Fruit fly (Drosophila melanogaster) whole organism, embryonic: Measurements from ENCODE around the gene Pdcd4.
A peak's percentile ranks its signal among the peaks of the same experiment; 100 is the strongest.

Experiments used
- CG10543 ChIP-seq: fragments of 200-800 bp; sonication (Bioruptor generic); optimal IDR thresholded peaks from 3 replicates; lab custom pipeline; 2017; ENCODE audit warnings: missing biosample characterization, mild to moderate bottlenecking, missing genetic modification characterization, moderate library complexity
- CG10565 ChIP-seq: fragments of 200-800 bp; sonication (Bioruptor generic); optimal IDR thresholded peaks from 3 replicates; lab custom pipeline; 2016; ENCODE audit warnings: missing biosample characterization, mild to moderate bottlenecking, missing genetic modification characterization
- CG10979 ChIP-seq: fragments of 200-800 bp; sonication (Bioruptor generic); optimal IDR thresholded peaks from 2 replicates; lab custom pipeline; 2018; ENCODE audit warnings: missing biosample characterization, mild to moderate bottlenecking, missing genetic modification characterization, moderate library complexity
- CG11398 ChIP-seq: fragments of 200-800 bp; sonication (Bioruptor generic); optimal IDR thresholded peaks from 2 replicates; lab custom pipeline; 2016; ENCODE audit warnings: missing biosample characterization, missing genetic modification characterization
- CG11723 ChIP-seq: fragments of 200-800 bp; sonication (Bioruptor generic); optimal IDR thresholded peaks from 2 replicates; lab custom pipeline; 2017; ENCODE audit warnings: missing biosample characterization, mild to moderate bottlenecking, missing genetic modification characterization
- CG13424 ChIP-seq: fragments of 200-800 bp; sonication (Bioruptor generic); optimal IDR thresholded peaks from 2 replicates; lab custom pipeline; 2019; ENCODE audit warnings: missing biosample characterization, mild to moderate bottlenecking, missing genetic modification characterization, moderate library complexity
- CG18262 ChIP-seq: fragments of 200-800 bp; optimal IDR thresholded peaks from 3 replicates; lab custom pipeline; 2019; ENCODE audit warnings: missing biosample characterization, mild to moderate bottlenecking, missing genetic modification characterization, moderate library complexity
- CG18599 ChIP-seq: fragments of 200-800 bp; sonication (Bioruptor generic); optimal IDR thresholded peaks from 3 replicates; lab custom pipeline; 2017; ENCODE audit warnings: missing biosample characterization, missing genetic modification characterization, mild to moderate bottlenecking, moderate library complexity, missing genetic modification reagents
- CG18619 ChIP-seq: fragments of 200-800 bp; sonication (Bioruptor generic); optimal IDR thresholded peaks from 3 replicates; lab custom pipeline; 2017; ENCODE audit warnings: missing biosample characterization, mild to moderate bottlenecking, missing genetic modification characterization
- CG32772 ChIP-seq: fragments of 200-800 bp; sonication (Bioruptor generic); IDR thresholded peaks from 2 replicates; pipeline ENCODE4 v1.3.6; 2022; ENCODE audit warnings: missing biosample characterization, missing genetic modification characterization
- CG5245 ChIP-seq: fragments of 200-800 bp; sonication (Bioruptor generic); optimal IDR thresholded peaks from 3 replicates; lab custom pipeline; 2016; ENCODE audit warnings: missing biosample characterization, missing genetic modification characterization
- CG6175 ChIP-seq: fragments of 200-800 bp; sonication (Bioruptor generic); IDR thresholded peaks from 3 replicates; pipeline ENCODE4 v1.3.6; 2022; ENCODE audit warnings: missing biosample characterization, missing genetic modification characterization
- CG8281 ChIP-seq: fragments of 200-800 bp; sonication (Bioruptor generic); optimal IDR thresholded peaks from 2 replicates; lab custom pipeline; 2018; ENCODE audit warnings: missing biosample characterization, mild to moderate bottlenecking, missing genetic modification characterization, moderate library complexity
- CG8359 ChIP-seq: fragments of 200-800 bp; sonication (Bioruptor generic); optimal IDR thresholded peaks from 2 replicates; lab custom pipeline; 2017; ENCODE audit warnings: missing biosample characterization, mild to moderate bottlenecking, missing genetic modification characterization, borderline replicate concordance
- CG8478 ChIP-seq: fragments of >200 bp; optimal IDR thresholded peaks from 2 replicates; lab custom pipeline; 2018
- CG9437 ChIP-seq: fragments of 200-800 bp; sonication (Bioruptor generic); optimal IDR thresholded peaks from 2 replicates; lab custom pipeline; 2018; ENCODE audit warnings: missing biosample characterization, mild to moderate bottlenecking, missing genetic modification characterization
- CG9876 ChIP-seq: fragments of 200-800 bp; sonication (Bioruptor generic); optimal IDR thresholded peaks from 2 replicates; lab custom pipeline; 2016; ENCODE audit warnings: missing biosample characterization, missing genetic modification characterization
- Dfd ChIP-seq, 2 experiments: fragments of >200 bp; optimal IDR thresholded peaks; 2 replicates each; lab custom pipeline; 2017; ENCODE audit warnings: missing biosample characterization in 2 of 2, missing genetic modification characterization in 2 of 2
- Dll ChIP-seq: fragments of 200-800 bp; sonication (Bioruptor generic); IDR thresholded peaks from 4 replicates; pipeline ENCODE4 v1.3.6; 2022; ENCODE audit warnings: missing biosample characterization, missing genetic modification characterization; ENCODE audit not compliant: partially characterized antibody
- Eip74EF ChIP-seq, 2 experiments: fragments of 200-800 bp in 1 of 2; fragments of >200 bp in 1 of 2; sonication (Bioruptor generic) in 1 of 2; optimal IDR thresholded peaks; 2 replicates each; lab custom pipeline; 2017 to 2019; ENCODE audit warnings: missing biosample characterization in 2 of 2, missing genetic modification characterization in 2 of 2, mild to moderate bottlenecking in 1 of 2, moderate library complexity in 1 of 2
- Ets65A ChIP-seq: fragments of 200-800 bp; sonication (Bioruptor generic); peaks from one replicate; lab custom pipeline; 2016; ENCODE audit warnings: missing biosample characterization, missing genetic modification characterization
- Fer2 ChIP-seq: fragments of 200-800 bp; sonication (Bioruptor generic); optimal IDR thresholded peaks from 2 replicates; lab custom pipeline; 2018; ENCODE audit warnings: missing biosample characterization, mild to moderate bottlenecking, missing genetic modification characterization, moderate library complexity
- Fer3 ChIP-seq: fragments of 200-800 bp; sonication (Bioruptor generic); optimal IDR thresholded peaks from 2 replicates; lab custom pipeline; 2018; ENCODE audit warnings: missing biosample characterization, mild to moderate bottlenecking, missing genetic modification characterization, moderate library complexity
- H15 ChIP-seq: fragments of 200-800 bp; sonication (Bioruptor generic); IDR thresholded peaks from 3 replicates; pipeline ENCODE4 v1.3.6; 2022; ENCODE audit warnings: missing biosample characterization, missing genetic modification characterization
- Lpt ChIP-seq: fragments of >200 bp; optimal IDR thresholded peaks from 2 replicates; lab custom pipeline; 2018; ENCODE audit warnings: missing biosample characterization, missing genetic modification characterization
- Neu2 ChIP-seq: fragments of 200-800 bp; sonication (Bioruptor generic); optimal IDR thresholded peaks from 3 replicates; lab custom pipeline; 2016; ENCODE audit warnings: missing biosample characterization, missing genetic modification characterization, borderline replicate concordance
- Oli ChIP-seq: fragments of 200-800 bp; sonication (Bioruptor generic); optimal IDR thresholded peaks from 2 replicates; lab custom pipeline; 2018; ENCODE audit warnings: missing biosample characterization, mild to moderate bottlenecking, missing genetic modification characterization, moderate library complexity
- Ptx1 ChIP-seq: fragments of 200-800 bp; sonication (Bioruptor generic); IDR thresholded peaks from 2 replicates; pipeline ENCODE4 v1.3.6; 2022; ENCODE audit warnings: missing biosample characterization, missing genetic modification characterization
- Side ChIP-seq: fragments of 200-800 bp; sonication (Bioruptor generic); optimal IDR thresholded peaks from 2 replicates; lab custom pipeline; 2016; ENCODE audit warnings: missing biosample characterization, missing genetic modification characterization
- Ssrp ChIP-seq: fragments of 200-800 bp; sonication (Bioruptor generic); optimal IDR thresholded peaks from 2 replicates; lab custom pipeline; 2018; ENCODE audit warnings: missing biosample characterization, mild to moderate bottlenecking, missing genetic modification characterization, moderate library complexity
- Tbp ChIP-seq: fragments of >200 bp; optimal IDR thresholded peaks from 2 replicates; lab custom pipeline; 2018; ENCODE audit warnings: missing biosample characterization, missing genetic modification characterization
- al ChIP-seq: fragments of 200-800 bp; sonication (Bioruptor generic); IDR thresholded peaks from 2 replicates; pipeline ENCODE4 v1.3.6; 2022; ENCODE audit warnings: missing biosample characterization, missing genetic modification characterization
- az2 ChIP-seq: fragments of 200-800 bp; sonication (Bioruptor generic); optimal IDR thresholded peaks from 3 replicates; lab custom pipeline; 2016; ENCODE audit warnings: missing biosample characterization, missing genetic modification characterization
- btn ChIP-seq: fragments of 200-800 bp; sonication (Bioruptor generic); optimal IDR thresholded peaks from 2 replicates; lab custom pipeline; 2016; ENCODE audit warnings: missing biosample characterization, missing genetic modification characterization
- crol ChIP-seq: fragments of 200-800 bp; sonication (Bioruptor generic); IDR thresholded peaks from 2 replicates; pipeline ENCODE4 v1.3.6; 2022; ENCODE audit warnings: missing biosample characterization, missing genetic modification characterization
- dan ChIP-seq: fragments of 200-800 bp; sonication (Bioruptor generic); IDR thresholded peaks from 2 replicates; pipeline ENCODE4 v1.3.6; 2022; ENCODE audit warnings: missing biosample characterization, missing genetic modification characterization
- fd64A ChIP-seq: fragments of 200-800 bp; sonication (Bioruptor generic); optimal IDR thresholded peaks from 3 replicates; lab custom pipeline; 2018; ENCODE audit warnings: missing biosample characterization, mild to moderate bottlenecking, missing genetic modification characterization
- ftz-f1 ChIP-seq: fragments of 200-800 bp; sonication (Bioruptor generic); optimal IDR thresholded peaks from 2 replicates; lab custom pipeline; 2016; ENCODE audit warnings: missing biosample characterization, missing genetic modification characterization
- gsb ChIP-seq: fragments of 200-800 bp; sonication (Bioruptor generic); IDR thresholded peaks from 2 replicates; pipeline ENCODE4 v1.3.6; 2022; ENCODE audit warnings: missing biosample characterization, missing genetic modification characterization
- hkb ChIP-seq, 2 experiments: fragments of 200-800 bp in 1 of 2; fragments of >200 bp in 1 of 2; sonication (Bioruptor generic) in 1 of 2; IDR thresholded peaks in 1 of 2; optimal IDR thresholded peaks in 1 of 2; 2 replicates each; pipeline versions ENCODE4 v1.3.6 to Lab custom; 2017 to 2022; ENCODE audit warnings: missing biosample characterization in 1 of 2, missing genetic modification characterization in 1 of 2
- maf-S ChIP-seq: fragments of 200-800 bp; sonication (Bioruptor generic); optimal IDR thresholded peaks from 2 replicates; lab custom pipeline; 2016; ENCODE audit warnings: missing biosample characterization, missing genetic modification characterization
- nau ChIP-seq: fragments of 200-800 bp; sonication (Bioruptor generic); optimal IDR thresholded peaks from 3 replicates; lab custom pipeline; 2017; ENCODE audit warnings: missing biosample characterization, mild to moderate bottlenecking, missing genetic modification characterization, missing genetic modification reagents
- nom ChIP-seq: fragments of 200-800 bp; sonication (Bioruptor generic); optimal IDR thresholded peaks from 2 replicates; lab custom pipeline; 2017; ENCODE audit warnings: missing biosample characterization, missing genetic modification characterization, mild to moderate bottlenecking, moderate library complexity, missing genetic modification reagents
- ranshi ChIP-seq: fragments of 200-800 bp; sonication (Bioruptor generic); IDR thresholded peaks from 2 replicates; pipeline ENCODE4 v1.3.6; 2022; ENCODE audit warnings: missing biosample characterization, missing genetic modification characterization
- rib ChIP-seq: fragments of 200-800 bp; sonication (Bioruptor generic); IDR thresholded peaks from 2 replicates; pipeline ENCODE4 v1.3.6; 2022; ENCODE audit warnings: missing biosample characterization, missing genetic modification characterization
- ro ChIP-seq: fragments of 200-800 bp; sonication (Bioruptor generic); IDR thresholded peaks from 2 replicates; pipeline ENCODE4 v1.3.6; 2022; ENCODE audit warnings: missing biosample characterization, missing genetic modification characterization
- slou ChIP-seq: fragments of 200-800 bp; sonication (Bioruptor generic); optimal IDR thresholded peaks from 3 replicates; lab custom pipeline; 2016; ENCODE audit warnings: missing biosample characterization, missing genetic modification characterization
- tna ChIP-seq: fragments of 200-800 bp; sonication (Bioruptor generic); IDR thresholded peaks from 2 replicates; pipeline ENCODE4 v1.3.6; 2022; ENCODE audit warnings: missing biosample characterization, missing genetic modification characterization; ENCODE audit not compliant: partially characterized antibody
- ttk ChIP-seq: fragments of 200-800 bp; sonication (Bioruptor generic); IDR thresholded peaks from 2 replicates; pipeline ENCODE4 v2.1.2; 2022; ENCODE audit warnings: missing biosample characterization, missing genetic modification characterization
- zen2 ChIP-seq: fragments of 200-800 bp; sonication (Bioruptor generic); IDR thresholded peaks from 3 replicates; pipeline ENCODE4 v1.3.6; 2022; ENCODE audit warnings: missing biosample characterization, missing genetic modification characterization; ENCODE audit not compliant: partially characterized antibody
- zfh2 ChIP-seq: fragments of 200-800 bp; sonication (Bioruptor generic); optimal IDR thresholded peaks from 2 replicates; lab custom pipeline; 2016; ENCODE audit warnings: missing biosample characterization, missing genetic modification characterization

Pdcd4 gene

DNA sequence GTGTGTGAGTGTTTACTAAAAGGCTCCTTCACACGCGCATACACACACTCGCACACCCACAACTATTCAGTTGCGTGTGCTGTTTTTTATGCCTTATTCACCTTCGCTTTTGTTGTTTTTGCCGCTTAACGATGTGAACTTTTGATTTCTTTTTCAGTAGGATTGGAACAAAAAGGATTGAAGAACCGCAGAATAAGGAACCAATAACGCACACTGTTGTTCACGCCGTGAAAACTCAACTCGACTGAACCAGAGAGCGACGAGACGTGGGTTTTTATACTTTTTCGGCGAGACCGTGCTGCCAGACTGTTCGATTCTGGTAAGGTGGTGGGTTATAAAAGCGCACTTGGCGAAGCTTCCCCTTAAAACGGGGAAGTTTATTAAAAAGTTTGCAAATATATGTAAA, at the start of gene Pdcd4 (continued):
- TF ChIP-seq CG5245 (no peak), al (GFP tag; lab: Robert Waterston, UW) (no peak), ranshi (GFP tag; lab: Robert Waterston, UW) (no peak), Oli (no peak), dan (GFP tag; lab: Robert Waterston, UW) (no peak), CG11723 (no peak), CG8478 (lab: Kevin White, UChicago) (no peak), CG10543 (GFP tag; lab: Kevin White, UChicago) (no peak), Dll (GFP tag; lab: Robert Waterston, UW) (no peak), CG10979 (tag; lab: Kevin White, UChicago) (peak; percentile 35), CG8281 (tag; lab: Kevin White, UChicago) (no peak), CG18619 (no peak), Fer2 (tag; lab: Kevin White, UChicago) (no peak), CG13424 (tag; lab: Kevin White, UChicago) (no peak), crol (no peak), slou (GFP tag; lab: Kevin White, UChicago) (no peak), Tbp (GFP tag; lab: Kevin White, UChicago) (peak; percentile 87), Eip74EF (GFP tag; optimal IDR thresholded peaks at IDR 0.05; lab: Kevin White, UChicago) (no peak), rib (peak; percentile 42; the same call in 1 of the 2 replicates), CG6175 (no peak), nom (GFP tag; lab: Kevin White, UChicago) (peak; percentile 85), Ssrp (tag; lab: Kevin White, UChicago) (no peak), CG32772 (GFP tag; lab: Robert Waterston, UW) (no peak), zen2 (GFP tag; lab: Robert Waterston, UW) (no peak), ro (no peak), Neu2 (no peak), Ets65A (GFP tag; lab: Kevin White, UChicago) (peak; percentile 57), hkb (optimal IDR thresholded peaks at IDR 0.05; lab: Kevin White, UChicago) (no peak), hkb (GFP tag; IDR thresholded peaks at IDR 0.05; lab: Robert Waterston, UW) (no peak), nau (GFP tag; lab: Kevin White, UChicago) (peak; percentile 2), CG10565 (no peak), ttk (no peak), btn (no peak), Dfd (GFP tag; optimal IDR thresholded peaks at IDR 0.05; lab: Kevin White, UChicago) (no peak), CG11398 (peak; percentile 3), az2 (GFP tag; lab: Kevin White, UChicago) (no peak), CG9876 (no peak), CG18599 (GFP tag; lab: Kevin White, UChicago) (no peak), Side (peak; percentile 16), Lpt (GFP tag; lab: Kevin White, UChicago) (no peak), CG9437 (GFP tag; lab: Kevin White, UChicago) (no peak), Fer3 (tag; lab: Kevin White, UChicago) (no peak), tna (peak; percentile 59; the same call in 1 of the 2 replicates), H15 (no peak), CG8359 (no peak), CG18262 (tag; lab: Kevin White, UChicago) (no peak), zfh2 (GFP tag; lab: Kevin White, UChicago) (no peak), ftz-f1 (GFP tag; lab: Kevin White, UChicago) (peak; percentile 3), gsb (no peak), maf-S (GFP tag; lab: Kevin White, UChicago) (peak; percentile 4), fd64A (GFP tag; lab: Kevin White, UChicago) (no peak), Ptx1 (no peak)
